Fruit fly (Drosophila melanogaster): Measurements from ENCODE around the gene Nrg.
A peak's percentile ranks its signal among the peaks of the same experiment; 100 is the strongest.

Nrg gene

DNA sequence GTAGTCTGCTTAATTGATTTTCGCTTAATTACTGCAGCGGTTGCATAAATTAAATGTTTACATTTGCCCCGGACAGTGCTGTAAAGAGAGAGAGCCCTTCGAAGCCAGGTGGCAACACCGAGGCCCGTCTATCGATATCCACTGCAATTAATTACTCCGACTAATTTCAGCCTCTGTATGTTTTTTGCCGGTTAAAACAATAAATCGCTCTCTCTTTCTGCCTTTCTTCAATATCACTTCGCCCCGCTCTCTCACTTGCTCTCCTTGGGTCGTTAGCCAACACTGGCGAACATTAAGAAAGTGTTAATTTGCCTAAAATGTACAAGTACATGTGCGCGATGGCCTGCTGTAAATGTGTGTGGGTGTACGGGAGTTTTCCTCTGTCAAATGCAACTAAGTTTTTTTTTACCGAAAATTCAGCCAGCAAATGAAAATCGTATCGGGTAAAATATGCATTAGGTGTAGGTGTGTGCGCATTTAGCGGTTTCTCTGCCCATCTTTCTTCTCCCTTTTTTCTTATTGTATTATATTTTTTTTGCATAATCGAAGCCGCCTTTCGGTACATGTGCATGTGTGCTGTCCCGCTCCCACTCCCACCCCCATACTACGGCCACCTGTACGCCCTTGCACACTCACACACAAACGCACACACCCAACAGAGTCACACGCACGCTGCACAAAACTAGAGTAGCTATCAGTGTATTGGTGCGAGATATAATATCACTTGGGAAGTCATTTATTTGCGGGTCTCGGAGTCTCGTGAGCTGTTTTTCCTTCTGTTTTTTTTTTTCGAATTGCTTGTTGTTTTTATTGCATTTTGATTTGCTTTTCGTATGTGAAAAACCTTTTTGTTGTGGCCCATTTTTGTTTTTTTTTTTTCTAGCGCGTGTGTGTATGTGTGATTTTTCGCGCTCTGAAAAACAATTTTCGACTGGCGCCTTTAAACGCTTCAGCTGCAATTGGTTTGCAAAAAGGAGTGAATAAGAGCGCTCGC is 44.5 kb downstream of the Nrg start (continued):
- TF ChIP-seq Chrac-16 (GFP tag; optimal IDR thresholded peaks at IDR 0.05) (no peak), CG7839 (tag; optimal IDR thresholded peaks at IDR 0.05) (peak; percentile 27), CG3726 (GFP tag; IDR thresholded peaks at IDR 0.05) (no peak), wdn (GFP tag; IDR thresholded peaks at IDR 0.05) (no peak), H2.0 (GFP tag; IDR thresholded peaks at IDR 0.05) (no peak), jumu (GFP tag; optimal IDR thresholded peaks at IDR 0.05) (peak; percentile 48), tap (tag; optimal IDR thresholded peaks at IDR 0.05) (no peak), CG13775 (GFP tag; optimal IDR thresholded peaks at IDR 0.05) (no peak), klu (GFP tag; IDR thresholded peaks at IDR 0.05) (no peak), CG1024 (GFP tag; IDR thresholded peaks at IDR 0.05) (no peak), Sox100B (GFP tag; optimal IDR thresholded peaks at IDR 0.05) (peak; percentile 23), CG34376 (GFP tag; optimal IDR thresholded peaks at IDR 0.05) (peak; percentile 7), Ets65A (GFP tag) (peak; percentile 21), CG7357 (GFP tag; IDR thresholded peaks at IDR 0.05) (no peak), Dad (GFP tag; optimal IDR thresholded peaks at IDR 0.05) (peak; percentile 26), CG8388 (GFP tag; optimal IDR thresholded peaks at IDR 0.05) (no peak), lab (GFP tag; optimal IDR thresholded peaks at IDR 0.05) (peak; percentile 65), Doc3 (GFP tag; IDR thresholded peaks at IDR 0.05; ENCODE audit: partially characterized antibody) (peak; percentile 29; the same call in 1 of the 3 replicates), zf30C (GFP tag; optimal IDR thresholded peaks at IDR 0.05) (no peak), CG7745 (tag; optimal IDR thresholded peaks at IDR 0.05) (peak; percentile 97), CHES-1-like (GFP tag; optimal IDR thresholded peaks at IDR 0.05) (peak; percentile 16), Bteb2 (GFP tag; optimal IDR thresholded peaks at IDR 0.05) (no peak), HLH54F (GFP tag; optimal IDR thresholded peaks at IDR 0.05) (peak; percentile 28), Trl (optimal IDR thresholded peaks at IDR 0.05) (peak; percentile 63 to 71), Trl (GFP tag; optimal IDR thresholded peaks at IDR 0.05) (peak; percentile 40), otp (GFP tag; IDR thresholded peaks at IDR 0.05) (peak; percentile 60; the same call in 1 of the 3 replicates), CG31224 (GFP tag; IDR thresholded peaks at IDR 0.05) (no peak), H15 (GFP tag; IDR thresholded peaks at IDR 0.05) (no peak), slou (GFP tag; optimal IDR thresholded peaks at IDR 0.05) (no peak), HmgD (GFP tag; optimal IDR thresholded peaks at IDR 0.05) (no peak), odd (GFP tag; optimal IDR thresholded peaks at IDR 0.05) (peak; percentile 20), Eip74EF (GFP tag; optimal IDR thresholded peaks at IDR 0.05) (no peak), CG18262 (tag; optimal IDR thresholded peaks at IDR 0.05) (no peak), fd96Cb (tag; optimal IDR thresholded peaks at IDR 0.05) (no peak), CG12236 (GFP tag; optimal IDR thresholded peaks at IDR 0.05) (no peak), Xbp1 (GFP tag; optimal IDR thresholded peaks at IDR 0.05) (peak; percentile 21), CG9932 (GFP tag; IDR thresholded peaks at IDR 0.05) (peak; percentile 46), CG18476 (GFP tag; optimal IDR thresholded peaks at IDR 0.05) (peak; percentile 8), Kr (GFP tag; optimal IDR thresholded peaks at IDR 0.05) (peak; percentile 75), org-1 (GFP tag; optimal IDR thresholded peaks at IDR 0.05) (no peak), CG8281 (tag; optimal IDR thresholded peaks at IDR 0.05) (peak; percentile 56), CG7372 (GFP tag; IDR thresholded peaks at IDR 0.05) (no peak), CG5180 (GFP tag; optimal IDR thresholded peaks at IDR 0.05) (no peak), toy (GFP tag; IDR thresholded peaks at IDR 0.05) (no peak), Awh (GFP tag; IDR thresholded peaks at IDR 0.05) (no peak; the same call in 1 of the 2 replicates), kah (GFP tag; optimal IDR thresholded peaks at IDR 0.05) (peak; percentile 99), lov (optimal IDR thresholded peaks at IDR 0.05) (no peak), lov (GFP tag; IDR thresholded peaks at IDR 0.05) (0 out of 3 replicates have a peak, but pooled peaks have one; percentile 45), NC2β (GFP tag; optimal IDR thresholded peaks at IDR 0.05) (no peak), chif (GFP tag; optimal IDR thresholded peaks at IDR 0.05) (peak; percentile 35 to 38)
